Worm (Caenorhabditis elegans): ENCODE results near the gene eef-1B.1.

eef-1B.1 gene

DNA sequence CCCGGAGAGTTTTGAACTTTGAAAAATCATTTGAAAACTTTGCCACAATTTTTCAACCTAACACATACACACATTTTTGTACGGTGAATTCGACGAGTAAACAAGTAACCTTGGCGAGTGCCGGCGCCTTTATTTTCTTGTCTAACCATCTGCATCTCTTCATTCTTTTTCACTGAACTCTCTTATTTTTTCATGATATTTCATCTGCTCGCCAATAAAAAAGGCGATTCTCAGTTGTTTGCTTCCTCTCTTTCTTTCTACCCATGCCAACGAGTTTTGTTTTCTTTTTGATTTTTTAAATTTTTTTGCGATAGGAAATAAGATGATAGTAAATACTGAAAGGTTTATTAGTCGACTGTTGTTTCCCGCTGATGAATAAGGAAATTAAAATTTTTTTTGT lies 5.5 kb upstream of the eef-1B.1 start (continued):
- TF ChIP-seq madf-5 (GFP tag; IDR thresholded peaks at IDR 0.05) = no peak

- 0 out of 2 replicates have a peak, but pooled peaks have one; percentile 15 for TF ChIP-seq dmd-6 (GFP tag; IDR thresholded peaks at IDR 0.05)
- TF ChIP-seq egl-27 (tag; optimal IDR thresholded peaks at IDR 0.05) = no peak
- TF ChIP-seq hlh-30 (tag; optimal IDR thresholded peaks at IDR 0.05; ENCODE audit: insufficient read depth) = peak; percentile 0
- TF ChIP-seq ztf-11 (tag; optimal IDR thresholded peaks at IDR 0.05) = no peak
- peak; percentile 60 for TF ChIP-seq aha-1 (tag)
- TF ChIP-seq nhr-102 (tag; optimal IDR thresholded peaks at IDR 0.05) = no peak
- TF ChIP-seq dmd-8 (GFP tag; IDR thresholded peaks at IDR 0.05) = 0 out of 2 replicates have a peak, but pooled peaks have one; percentile 38
- no peak for TF ChIP-seq nhr-76 (tag; optimal IDR thresholded peaks at IDR 0.05)
- TF ChIP-seq daf-16 (GFP tag; optimal IDR thresholded peaks at IDR 0.05) = no peak
- peak; percentile 15 for TF ChIP-seq daf-16 (tag; optimal IDR thresholded peaks at IDR 0.05)
- peak; percentile 38; the same call in 1 of the 2 replicates for TF ChIP-seq madf-9 (GFP tag; conservative IDR thresholded peaks at IDR 0.05)
- TF ChIP-seq pha-4 (GFP tag; IDR thresholded peaks at IDR 0.05) = peak; percentile 31; the same call in 1 of the 2 replicates
- no peak for TF ChIP-seq pha-4 (tag; optimal IDR thresholded peaks at IDR 0.05)
- no peak for TF ChIP-seq daf-12 (tag; optimal IDR thresholded peaks at IDR 0.05)
- TF ChIP-seq ceh-20 (GFP tag; IDR thresholded peaks at IDR 0.05) = peak; percentile 31; the same call in 1 of the 2 replicates
- no peak for TF ChIP-seq zfp-2 (tag; optimal IDR thresholded peaks at IDR 0.05)
- no peak for TF ChIP-seq lir-3 (tag; optimal IDR thresholded peaks at IDR 0.05)
- peak; percentile 57; the same call in 1 of the 2 replicates for TF ChIP-seq lim-7 (GFP tag; IDR thresholded peaks at IDR 0.05)
- TF ChIP-seq nhr-237 (tag; optimal IDR thresholded peaks at IDR 0.05) = no peak
- 0 out of 2 replicates have a peak, but pooled peaks have one; percentile 10 for TF ChIP-seq lin-1 (GFP tag; IDR thresholded peaks at IDR 0.05)
- 0 out of 2 replicates have a peak, but pooled peaks have one; percentile 45 for TF ChIP-seq F44E2.7 (GFP tag; IDR thresholded peaks at IDR 0.05)
- TF ChIP-seq D1046.2 (GFP tag; IDR thresholded peaks at IDR 0.05) = no peak
- TF ChIP-seq mes-2 (tag; optimal IDR thresholded peaks at IDR 0.05; ENCODE audit: poor library complexity, severe bottlenecking) = peak; percentile 15
- TF ChIP-seq nhr-10 (tag; optimal IDR thresholded peaks at IDR 0.05) = no peak
- TF ChIP-seq dve-1 (tag; optimal IDR thresholded peaks at IDR 0.05; ENCODE audit: insufficient read depth) = no peak
- TF ChIP-seq tag-97 (GFP tag; IDR thresholded peaks at IDR 0.05) = no peak
- 0 out of 2 replicates have a peak, but pooled peaks have one; percentile 19 for TF ChIP-seq ctbp-1 (GFP tag; IDR thresholded peaks at IDR 0.05)
- no peak for TF ChIP-seq nhr-42 (GFP tag; IDR thresholded peaks at IDR 0.05)
- TF ChIP-seq Y5F2A.4 (GFP tag; optimal IDR thresholded peaks at IDR 0.05) = no peak
- no peak for TF ChIP-seq daf-8 (GFP tag; IDR thresholded peaks at IDR 0.05)
- no peak; the same call in 1 of the 2 replicates for TF ChIP-seq zfp-3 (GFP tag; conservative IDR thresholded peaks at IDR 0.05)
- peak; percentile 25 for TF ChIP-seq duxl-1 (tag; optimal IDR thresholded peaks at IDR 0.05; ENCODE audit: poor library complexity)
- TF ChIP-seq arid-1 (GFP tag; conservative IDR thresholded peaks at IDR 0.05) = 0 out of 2 replicates have a peak, but pooled peaks have one; percentile 13
- TF ChIP-seq gei-8 (GFP tag; optimal IDR thresholded peaks at IDR 0.05) = peak; percentile 24
- peak; percentile 23 for TF ChIP-seq mxl-3 (GFP tag; optimal IDR thresholded peaks at IDR 0.05)
- no peak for TF ChIP-seq ceh-28 (tag; optimal IDR thresholded peaks at IDR 0.05)
- TF ChIP-seq vab-7 (GFP tag; IDR thresholded peaks at IDR 0.05) = 0 out of 2 replicates have a peak, but pooled peaks have one; percentile 48
- TF ChIP-seq egl-43 (GFP tag; IDR thresholded peaks at IDR 0.05) = 0 out of 2 replicates have a peak, but pooled peaks have one; percentile 60
- peak in 1 of 2 experiments; percentile 57 for TF ChIP-seq unc-62 (GFP tag; optimal IDR thresholded peaks at IDR 0.05 in 1 of 2)
- no peak for TF ChIP-seq unc-62 (tag; optimal IDR thresholded peaks at IDR 0.05)
Observed at ce11 chrIII:7978289-7978688, 5.1 kb upstream of the eef-1B.1 start.
